Fruit fly (Drosophila melanogaster) whole organism: ENCODE results near the gene CG17234.

ENCODE experiments used
- CG8478 ChIP-seq: fragments of >200 bp; optimal IDR thresholded peaks from 2 replicates; lab custom pipeline; 2018; ENCODE audit warnings: inconsistent platforms
- Dll ChIP-seq: fragments of >200 bp; optimal IDR thresholded peaks from 2 replicates; lab custom pipeline; 2017
- EcR ChIP-seq, 2 experiments: fragments of >200 bp; optimal IDR thresholded peaks; 2 replicates each; lab custom pipeline; 2017; ENCODE audit warnings: missing biosample characterization in 2 of 2, missing genetic modification characterization in 2 of 2, missing genetic modification reagents in 2 of 2
- pan ChIP-seq: fragments of >200 bp; optimal IDR thresholded peaks from 2 replicates; lab custom pipeline; 2017
- psq ChIP-seq: fragments of >200 bp; optimal IDR thresholded peaks from 2 replicates; lab custom pipeline; 2017
- usp ChIP-seq: fragments of >200 bp; optimal IDR thresholded peaks from 2 replicates; lab custom pipeline; 2017; ENCODE audit warnings: missing biosample characterization, missing genetic modification characterization, mixed read lengths

CG17234 gene

DNA sequence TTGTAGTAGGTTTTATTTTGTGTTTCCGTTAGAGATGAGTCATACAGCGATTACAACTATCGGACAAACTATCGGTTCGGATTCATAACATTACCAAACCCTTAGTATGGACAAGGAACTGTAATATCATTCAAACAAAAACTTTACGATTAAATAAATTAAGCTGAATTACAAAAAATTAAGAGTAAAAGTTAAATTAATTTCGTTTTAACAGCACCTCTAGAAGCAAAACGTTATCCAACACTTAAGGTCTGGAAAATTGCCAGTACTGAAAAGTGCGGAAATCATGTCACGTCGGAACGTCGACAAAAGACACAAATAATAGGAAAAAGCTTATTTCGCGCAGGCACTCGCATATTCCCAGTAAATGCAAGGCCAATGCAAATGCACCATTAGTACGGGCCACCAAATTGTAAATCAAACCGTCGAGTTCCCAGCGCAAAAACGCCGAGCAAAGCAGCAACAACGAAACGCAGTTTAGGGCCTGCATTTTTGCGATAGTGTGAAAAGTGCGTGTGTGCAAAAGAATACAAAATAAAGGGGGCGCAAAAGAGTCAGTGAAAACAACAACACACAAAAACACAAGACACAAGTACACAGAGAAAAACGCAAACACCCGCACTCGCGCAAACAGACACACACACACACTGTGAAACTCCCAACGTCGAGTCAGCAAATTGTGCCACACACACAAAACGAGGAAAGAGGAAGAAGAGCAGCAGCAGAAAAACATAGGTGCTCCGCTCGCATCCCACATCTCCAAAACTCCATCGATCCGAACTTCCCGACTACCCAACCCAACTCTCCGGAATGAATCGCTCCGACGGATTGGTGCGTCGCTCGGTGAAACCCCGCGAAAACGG, 26.4 kb upstream of the CG17234 start, which contains the start of the genes CG15387 and sau:
Gene CG15387, minus strand, starts transcription at position 36 of the 863 bp plus-strand sequence.
Gene sau, plus strand, starts transcription at position 84 of the 863 bp plus-strand sequence.
- no peak for TF ChIP-seq pan (lab: Kevin White, UChicago)

DNA sequence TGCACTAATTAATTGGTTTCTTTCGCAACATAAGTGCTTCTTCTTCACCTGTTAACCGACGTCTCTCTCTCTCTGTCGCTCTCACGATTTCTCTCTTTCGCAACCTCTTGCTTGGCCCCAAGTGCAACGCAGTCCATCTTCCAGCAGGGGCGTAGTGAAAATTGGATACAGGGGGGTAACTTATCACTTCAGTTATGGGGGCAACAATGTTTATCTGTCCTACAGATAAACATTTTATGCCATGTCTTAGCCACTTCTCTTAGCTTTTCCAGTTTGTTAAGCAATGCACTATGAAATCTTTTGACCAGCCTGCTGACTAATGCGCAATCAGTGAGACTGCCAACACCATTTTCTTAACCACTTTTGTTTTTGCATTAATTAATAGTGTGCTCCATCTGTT, 25.5 kb upstream of the CG17234 start:
- TF ChIP-seq usp (GFP tag; lab: Kevin White, UChicago) (no peak), CG8478 (no peak), psq (lab: Kevin White, UChicago) (no peak), Dll (lab: Kevin White, UChicago) (no peak), pan (lab: Kevin White, UChicago) (no peak), EcR (GFP tag; optimal IDR thresholded peaks at IDR 0.05; lab: Kevin White, UChicago) (no peak)

DNA sequence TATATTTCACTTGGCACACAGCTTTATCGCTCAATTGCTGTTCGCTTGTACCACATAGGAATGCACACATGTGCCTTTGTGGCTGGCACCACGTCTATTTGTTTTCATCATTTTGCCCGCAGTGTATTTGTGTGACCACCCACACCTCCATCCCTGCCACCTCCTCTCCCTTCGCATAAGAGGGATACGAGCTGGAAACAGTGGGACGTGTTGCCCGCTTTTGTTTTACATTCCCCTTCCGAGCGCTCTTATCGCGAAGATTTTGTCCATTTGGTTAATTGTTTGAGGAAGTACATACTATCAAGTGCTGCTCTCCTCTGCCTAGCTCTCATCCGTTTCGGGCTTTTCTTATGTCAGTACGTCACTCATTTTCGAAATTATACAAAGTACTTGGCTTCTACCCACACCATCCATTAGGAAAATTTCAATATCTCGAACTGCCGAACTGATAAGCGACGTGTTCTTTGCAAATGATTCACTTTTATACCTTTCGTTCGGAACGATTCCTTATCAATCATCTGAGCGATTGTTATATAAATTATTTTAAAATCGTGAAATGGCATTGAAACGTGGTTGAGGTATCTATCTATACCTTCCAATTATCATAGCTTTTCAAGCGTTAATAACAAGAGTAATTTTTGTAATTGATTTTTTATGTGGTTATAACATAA, 24.5 kb upstream of the CG17234 start:
- TF ChIP-seq Dll (lab: Kevin White, UChicago), result no peak
- no peak for TF ChIP-seq psq (lab: Kevin White, UChicago)
- no peak for TF ChIP-seq EcR (GFP tag; optimal IDR thresholded peaks at IDR 0.05; lab: Kevin White, UChicago)
- TF ChIP-seq pan (lab: Kevin White, UChicago), result no peak
- TF ChIP-seq CG8478, result no peak
- no peak for TF ChIP-seq usp (GFP tag; lab: Kevin White, UChicago)

- TF ChIP-seq EcR (GFP tag; optimal IDR thresholded peaks at IDR 0.05; lab: Kevin White, UChicago) (no peak), psq (lab: Kevin White, UChicago) (no peak), pan (lab: Kevin White, UChicago) (no peak), Dll (lab: Kevin White, UChicago) (no peak), usp (GFP tag; lab: Kevin White, UChicago) (no peak), CG8478 (no peak)
These were observed 16.1 kb upstream of the CG17234 start, which contains the start of gene Sec24CD for dm6 chr2L:2236722-2237121. Sec24CD (minus strand) TSS chr2L:2236844.

- TF ChIP-seq CG8478 (no peak), Dll (lab: Kevin White, UChicago) (no peak), usp (GFP tag; lab: Kevin White, UChicago) (no peak), EcR (GFP tag; optimal IDR thresholded peaks at IDR 0.05; lab: Kevin White, UChicago) (no peak), pan (lab: Kevin White, UChicago) (no peak), psq (lab: Kevin White, UChicago) (no peak)
These were observed 14.7 kb upstream of the CG17234 start, which contains the start of gene Tengl3 for dm6 chr2L:2238151-2238550. Tengl3 (minus strand) TSS chr2L:2238251.

DNA sequence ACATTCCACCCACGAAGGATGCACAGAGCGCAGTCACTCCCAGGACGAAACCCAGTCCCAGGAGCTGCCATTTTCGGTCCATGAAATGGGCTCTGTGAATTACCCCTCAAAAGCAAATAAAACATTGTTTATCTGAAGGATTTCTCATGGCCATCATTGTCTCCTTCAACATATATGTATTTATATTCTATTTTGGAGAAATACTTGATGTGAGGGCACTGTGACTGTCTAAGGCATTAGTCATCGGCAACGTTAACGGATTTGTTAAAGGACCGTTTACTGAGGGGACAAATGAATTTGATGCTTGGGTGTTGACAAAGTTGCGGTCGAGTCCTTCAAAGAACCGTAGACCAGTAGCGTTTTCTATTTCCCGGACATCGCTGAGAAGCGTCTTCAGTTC, 13.6 kb upstream of the CG17234 start, which contains the start of gene Tengl2:
Gene Tengl2, minus strand, starts transcription at position 101 of the 400 bp plus-strand sequence.
- TF ChIP-seq psq (lab: Kevin White, UChicago), result no peak
- no peak for TF ChIP-seq usp (GFP tag; lab: Kevin White, UChicago)

DNA sequence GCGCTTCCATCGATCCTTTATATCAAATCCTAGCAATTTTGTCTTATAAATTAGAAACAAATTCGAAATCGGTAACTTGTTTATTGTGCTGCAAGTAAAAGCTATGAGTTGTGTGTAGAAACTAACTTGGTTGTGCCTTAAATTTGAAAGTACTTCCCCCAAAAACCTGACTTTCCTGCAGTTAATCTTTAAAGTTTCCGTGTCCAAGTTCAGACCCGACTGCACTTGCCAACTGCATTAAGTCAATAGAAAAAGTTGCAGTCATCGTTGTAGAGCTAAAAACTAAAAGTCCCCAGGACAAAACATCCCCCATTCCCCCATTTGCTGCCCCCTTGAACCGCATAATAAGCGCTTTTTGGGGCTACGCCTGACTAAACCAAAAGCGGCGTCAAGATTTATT, 12.4 kb upstream of the CG17234 start, which contains the start of gene Tengl1:
Gene Tengl1, minus strand, starts transcription at position 101 of the 400 bp plus-strand sequence.
- no peak for TF ChIP-seq psq (lab: Kevin White, UChicago)
- no peak for TF ChIP-seq usp (GFP tag; lab: Kevin White, UChicago)
- TF ChIP-seq CG8478, result no peak
- no peak for TF ChIP-seq Dll (lab: Kevin White, UChicago)
- no peak for TF ChIP-seq pan (lab: Kevin White, UChicago)
- TF ChIP-seq EcR (GFP tag; optimal IDR thresholded peaks at IDR 0.05; lab: Kevin White, UChicago), result no peak

- TF ChIP-seq EcR (GFP tag; optimal IDR thresholded peaks at IDR 0.05; lab: Kevin White, UChicago) (peak in 1 of 2 experiments; percentile 42), pan (lab: Kevin White, UChicago) (no peak), usp (GFP tag; lab: Kevin White, UChicago) (no peak), CG8478 (no peak), psq (lab: Kevin White, UChicago) (no peak), Dll (lab: Kevin White, UChicago) (peak; percentile 96)
These were observed 10.7 kb upstream of the CG17234 start, which contains the start of gene CG4267 for dm6 chr2L:2242139-2242538. CG4267 (plus strand) TSS chr2L:2242378.

dm6 chr2L:2242783-2243182, 10.1 kb upstream of the CG17234 start:
- no peak for TF ChIP-seq psq (lab: Kevin White, UChicago)
- TF ChIP-seq pan (lab: Kevin White, UChicago), result no peak
- TF ChIP-seq EcR (GFP tag; optimal IDR thresholded peaks at IDR 0.05; lab: Kevin White, UChicago), result no peak
- TF ChIP-seq Dll (lab: Kevin White, UChicago), result no peak
- no peak for TF ChIP-seq CG8478
- TF ChIP-seq usp (GFP tag; lab: Kevin White, UChicago), result no peak

DNA sequence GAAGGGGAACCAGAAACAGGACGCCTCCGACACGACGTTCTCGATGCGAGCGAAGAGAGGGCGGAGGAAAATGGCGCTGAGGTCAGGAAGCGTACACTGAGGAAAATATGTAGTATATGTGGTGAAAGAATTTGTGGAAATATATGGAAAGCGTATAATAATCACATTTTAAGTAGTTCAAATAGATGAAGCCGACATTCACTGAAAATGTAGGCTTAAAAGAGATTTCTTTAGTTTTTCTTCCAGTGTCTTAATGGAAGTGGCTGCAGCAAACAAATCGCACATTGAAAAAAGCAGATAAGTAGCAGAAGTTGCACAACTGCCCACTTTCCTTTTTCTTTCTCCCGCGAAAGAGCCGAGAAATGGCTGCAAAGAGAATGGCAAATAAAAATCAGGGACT, 3.3 kb upstream of the CG17234 start:
- TF ChIP-seq CG8478, result no peak
- TF ChIP-seq EcR (GFP tag; optimal IDR thresholded peaks at IDR 0.05; lab: Kevin White, UChicago), result no peak
- no peak for TF ChIP-seq Dll (lab: Kevin White, UChicago)
- TF ChIP-seq psq (lab: Kevin White, UChicago), result no peak
- TF ChIP-seq pan (lab: Kevin White, UChicago), result no peak
- TF ChIP-seq usp (GFP tag; lab: Kevin White, UChicago), result no peak

dm6 chr2L:2251175-2251574, 1.7 kb upstream of the CG17234 start, which contains the start of gene Ser12:
Ser12 (minus strand) TSS chr2L:2251275.
- TF ChIP-seq EcR (GFP tag; optimal IDR thresholded peaks at IDR 0.05; lab: Kevin White, UChicago) (no peak), pan (lab: Kevin White, UChicago) (no peak), usp (GFP tag; lab: Kevin White, UChicago) (no peak), psq (lab: Kevin White, UChicago) (no peak), Dll (lab: Kevin White, UChicago) (no peak), CG8478 (no peak)
